Worm (Caenorhabditis elegans) whole organism, late embryonic: ENCODE measurements around the gene hum-6.

Experiments
- K09A11.1 ChIP-seq: sonication (generic microtip); optimal IDR thresholded peaks from 2 replicates; lab custom pipeline; 2017; ENCODE audit warnings: antibody characterized with exemption, mild to moderate bottlenecking, missing genetic modification characterization, missing compliant biosample characterization; ENCODE audit not compliant: insufficient read depth
- hlh-8 ChIP-seq: sonication (generic microtip); optimal IDR thresholded peaks from 2 replicates; lab custom pipeline; 2016; ENCODE audit warnings: missing genotype, missing genetic modification characterization, missing compliant biosample characterization
- nhr-11 ChIP-seq: fragments of 150-350 bp; optimal IDR thresholded peaks from 2 replicates; lab custom pipeline; 2014; ENCODE audit warnings: missing biosample characterization, missing genetic modification characterization
- ttx-3 ChIP-seq: sonication (generic microtip); optimal IDR thresholded peaks from 2 replicates; lab custom pipeline; 2016; ENCODE audit warnings: missing genetic modification reagents, missing genetic modification characterization, missing compliant biosample characterization

DNA sequence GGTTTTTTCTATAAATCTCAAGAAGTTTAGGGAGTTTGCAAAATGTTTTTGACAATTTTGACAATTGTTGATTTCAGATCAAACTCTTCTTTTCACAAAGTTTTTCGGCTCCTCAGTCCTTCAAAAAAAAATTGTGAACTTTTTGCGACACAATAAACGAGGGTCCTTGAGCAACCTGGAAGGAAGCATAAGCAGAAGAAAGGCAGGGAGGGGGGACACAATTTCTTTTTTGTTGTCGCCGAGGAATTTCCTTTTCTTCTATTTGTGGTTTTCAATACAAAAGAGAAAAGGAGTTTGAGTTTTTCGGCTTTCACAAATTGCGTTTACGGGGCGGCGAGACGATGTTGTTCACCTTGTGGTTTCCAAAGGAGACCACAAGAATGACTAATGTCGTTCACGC, 36.1 kb upstream of the hum-6 start:
- TF ChIP-seq nhr-11 (no peak), ttx-3 (no peak), K09A11.1 (tag; lab: Kevin White, UChicago) (no peak), hlh-8 (tag; lab: Kevin White, UChicago) (no peak)
